Fruit fly (Drosophila melanogaster) whole organism, embryonic: ENCODE data around the gene Wnt6.
A peak's percentile ranks its signal among the peaks of the same experiment; 100 is the strongest.

ENCODE experiments used
- Awh ChIP-seq: fragments of 200-800 bp; sonication (Bioruptor generic); IDR thresholded peaks from 2 replicates; pipeline ENCODE4, ENCODE4 v1.3.6; 2022; ENCODE audit warnings: missing biosample characterization, missing genetic modification characterization
- B-H1 ChIP-seq: fragments of 200-800 bp; sonication (Bioruptor generic); IDR thresholded peaks from 3 replicates; pipeline ENCODE4 v1.3.6; 2022; ENCODE audit warnings: missing biosample characterization, missing genetic modification characterization
- CG11456 ChIP-seq: fragments of 200-800 bp; sonication (Bioruptor generic); IDR thresholded peaks from 3 replicates; pipeline ENCODE4 v1.3.6; 2022; ENCODE audit warnings: missing biosample characterization, missing genetic modification characterization
- CG12155 ChIP-seq: fragments of 200-800 bp; sonication (Bioruptor generic); optimal IDR thresholded peaks from 3 replicates; lab custom pipeline; 2016; ENCODE audit warnings: missing biosample characterization, missing genetic modification characterization
- CG13894 ChIP-seq: fragments of 200-800 bp; sonication (Bioruptor generic); optimal IDR thresholded peaks from 3 replicates; lab custom pipeline; 2018; ENCODE audit warnings: missing biosample characterization, mild to moderate bottlenecking, missing genetic modification characterization, moderate library complexity
- CG14441 ChIP-seq: fragments of 200-800 bp; sonication (Bioruptor generic); IDR thresholded peaks from 2 replicates; pipeline ENCODE4 v1.3.6; 2022; ENCODE audit warnings: missing biosample characterization, missing genetic modification characterization
- CG1602 ChIP-seq: fragments of 200-800 bp; sonication (Bioruptor generic); optimal IDR thresholded peaks from 3 replicates; lab custom pipeline; 2016; ENCODE audit warnings: missing biosample characterization, missing genetic modification characterization
- CG1647 ChIP-seq: fragments of 200-800 bp; sonication (Bioruptor generic); optimal IDR thresholded peaks from 3 replicates; lab custom pipeline; 2016; ENCODE audit warnings: missing biosample characterization, missing genetic modification characterization
- CG16813 ChIP-seq: fragments of 200-800 bp; sonication (Bioruptor generic); IDR thresholded peaks from 3 replicates; pipeline ENCODE4 v1.3.6; 2022; ENCODE audit warnings: missing biosample characterization, missing genetic modification characterization; ENCODE audit not compliant: partially characterized antibody
- CG17186 ChIP-seq: fragments of 200-800 bp; sonication (Bioruptor generic); optimal IDR thresholded peaks from 3 replicates; lab custom pipeline; 2017; ENCODE audit warnings: missing biosample characterization, missing genetic modification reagents, missing genetic modification characterization
- CG17568 ChIP-seq: fragments of 200-800 bp; sonication (Bioruptor generic); optimal IDR thresholded peaks from 2 replicates; lab custom pipeline; 2018; ENCODE audit warnings: missing biosample characterization, mild to moderate bottlenecking, missing genetic modification characterization, moderate library complexity
- CG2889 ChIP-seq: fragments of 200-800 bp; sonication (Bioruptor generic); IDR thresholded peaks from 3 replicates; pipeline ENCODE4 v1.3.6; 2022; ENCODE audit warnings: missing biosample characterization, missing genetic modification characterization
- CG30020 ChIP-seq: fragments of 200-800 bp; optimal IDR thresholded peaks from 2 replicates; lab custom pipeline; 2019; ENCODE audit warnings: missing biosample characterization, mild to moderate bottlenecking, missing genetic modification characterization, moderate library complexity
- CG6175 ChIP-seq: fragments of 200-800 bp; sonication (Bioruptor generic); IDR thresholded peaks from 3 replicates; pipeline ENCODE4 v1.3.6; 2022; ENCODE audit warnings: missing biosample characterization, missing genetic modification characterization
- CG6689 ChIP-seq: fragments of 200-800 bp; sonication (Bioruptor generic); IDR thresholded peaks from 2 replicates; pipeline ENCODE4 v1.3.6; 2022; ENCODE audit warnings: missing biosample characterization, missing genetic modification characterization
- CG6791 ChIP-seq: fragments of 200-800 bp; sonication (Bioruptor generic); IDR thresholded peaks from 3 replicates; pipeline ENCODE4 v1.3.6; 2022; ENCODE audit warnings: missing biosample characterization, missing genetic modification characterization; ENCODE audit not compliant: partially characterized antibody
- CG7786 ChIP-seq: fragments of 200-800 bp; sonication (Bioruptor generic); optimal IDR thresholded peaks from 2 replicates; lab custom pipeline; 2016; ENCODE audit warnings: missing biosample characterization, missing genetic modification characterization
- CG8290 ChIP-seq, 3 experiments: fragments of 200-800 bp; sonication (Bioruptor generic); optimal IDR thresholded peaks; 2 replicates each; lab custom pipeline; 2016 to 2019; ENCODE audit warnings: missing biosample characterization in 3 of 3, missing genetic modification characterization in 3 of 3, mild to moderate bottlenecking in 2 of 3, moderate library complexity in 1 of 3
- CG8359 ChIP-seq: fragments of 200-800 bp; sonication (Bioruptor generic); optimal IDR thresholded peaks from 2 replicates; lab custom pipeline; 2017; ENCODE audit warnings: missing biosample characterization, mild to moderate bottlenecking, missing genetic modification characterization, borderline replicate concordance
- CG8765 ChIP-seq: fragments of 200-800 bp; sonication (Bioruptor generic); IDR thresholded peaks from 2 replicates; pipeline ENCODE4 v1.3.6; 2022; ENCODE audit warnings: missing biosample characterization, missing genetic modification characterization
- CG9727 ChIP-seq: fragments of 200-800 bp; sonication (Bioruptor generic); optimal IDR thresholded peaks from 3 replicates; lab custom pipeline; 2017; ENCODE audit warnings: missing biosample characterization, mild to moderate bottlenecking, missing genetic modification characterization
- CG9797 ChIP-seq: fragments of 200-800 bp; sonication (Bioruptor generic); optimal IDR thresholded peaks from 3 replicates; lab custom pipeline; 2018; ENCODE audit warnings: missing biosample characterization, mild to moderate bottlenecking, missing genetic modification characterization
- Dip3 ChIP-seq: fragments of 200-800 bp; sonication (Bioruptor generic); optimal IDR thresholded peaks from 3 replicates; lab custom pipeline; 2016; ENCODE audit warnings: missing biosample characterization, missing genetic modification characterization
- ERR ChIP-seq: fragments of 200-800 bp; sonication (Bioruptor generic); optimal IDR thresholded peaks from 2 replicates; lab custom pipeline; 2016; ENCODE audit warnings: missing biosample characterization, missing genetic modification characterization
- Eip74EF ChIP-seq, 2 experiments: fragments of 200-800 bp in 1 of 2; fragments of >200 bp in 1 of 2; sonication (Bioruptor generic) in 1 of 2; optimal IDR thresholded peaks; 2 replicates each; lab custom pipeline; 2017 to 2019; ENCODE audit warnings: missing biosample characterization in 2 of 2, missing genetic modification characterization in 2 of 2, mild to moderate bottlenecking in 1 of 2, moderate library complexity in 1 of 2
- Fer3 ChIP-seq: fragments of 200-800 bp; sonication (Bioruptor generic); optimal IDR thresholded peaks from 2 replicates; lab custom pipeline; 2018; ENCODE audit warnings: missing biosample characterization, mild to moderate bottlenecking, missing genetic modification characterization, moderate library complexity
- Gsc ChIP-seq: fragments of 200-800 bp; sonication (Bioruptor generic); IDR thresholded peaks from 2 replicates; pipeline ENCODE4 v1.3.6; 2022; ENCODE audit warnings: missing biosample characterization, missing genetic modification characterization
- H15 ChIP-seq: fragments of 200-800 bp; sonication (Bioruptor generic); IDR thresholded peaks from 3 replicates; pipeline ENCODE4 v1.3.6; 2022; ENCODE audit warnings: missing biosample characterization, missing genetic modification characterization
- HLH3B ChIP-seq: fragments of 200-800 bp; sonication (Bioruptor generic); IDR thresholded peaks from 2 replicates; pipeline ENCODE4 v1.3.6; 2022; ENCODE audit warnings: missing biosample characterization, missing genetic modification characterization
- Kr ChIP-seq: fragments of 200-800 bp; sonication (Bioruptor generic); optimal IDR thresholded peaks from 2 replicates; lab custom pipeline; 2017; ENCODE audit warnings: missing biosample characterization, mild to moderate bottlenecking, missing genetic modification characterization
- Mrtf ChIP-seq: fragments of 200-800 bp; sonication (Bioruptor generic); IDR thresholded peaks from 3 replicates; pipeline ENCODE4 v1.3.6; 2022; ENCODE audit warnings: missing biosample characterization, missing genetic modification characterization
- Myb ChIP-seq: fragments of 200-800 bp; sonication (Bioruptor generic); optimal IDR thresholded peaks from 2 replicates; lab custom pipeline; 2016; ENCODE audit warnings: missing biosample characterization, missing genetic modification characterization
- Nf-YA ChIP-seq: fragments of 200-800 bp; sonication (Bioruptor generic); IDR thresholded peaks from 2 replicates; pipeline ENCODE4 v1.3.6; 2022; ENCODE audit warnings: missing biosample characterization, missing genetic modification characterization
- Tbp ChIP-seq: fragments of >200 bp; optimal IDR thresholded peaks from 2 replicates; lab custom pipeline; 2018; ENCODE audit warnings: missing biosample characterization, missing genetic modification characterization
- Vsx1 ChIP-seq: fragments of 200-800 bp; sonication (Bioruptor generic); optimal IDR thresholded peaks from 2 replicates; lab custom pipeline; 2017; ENCODE audit warnings: missing biosample characterization, mild to moderate bottlenecking, missing genetic modification characterization, missing genetic modification reagents
- ab ChIP-seq: fragments of 200-800 bp; sonication (Bioruptor generic); optimal IDR thresholded peaks from 2 replicates; lab custom pipeline; 2016; ENCODE audit warnings: missing biosample characterization, missing genetic modification characterization
- al ChIP-seq: fragments of 200-800 bp; sonication (Bioruptor generic); IDR thresholded peaks from 2 replicates; pipeline ENCODE4 v1.3.6; 2022; ENCODE audit warnings: missing biosample characterization, missing genetic modification characterization
- bigmax ChIP-seq: fragments of 200-800 bp; sonication (Bioruptor generic); optimal IDR thresholded peaks from 2 replicates; lab custom pipeline; 2018; ENCODE audit warnings: missing biosample characterization, mild to moderate bottlenecking, missing genetic modification characterization
- cas ChIP-seq: fragments of 200-800 bp; sonication (Bioruptor generic); IDR thresholded peaks from 2 replicates; pipeline ENCODE4 v1.3.6; 2022; ENCODE audit warnings: missing biosample characterization, missing genetic modification characterization
- fu2 ChIP-seq: fragments of 200-800 bp; sonication (Bioruptor generic); optimal IDR thresholded peaks from 2 replicates; lab custom pipeline; 2016; ENCODE audit warnings: missing biosample characterization, missing genetic modification characterization
- lab ChIP-seq: fragments of 200-800 bp; sonication (Bioruptor generic); optimal IDR thresholded peaks from 3 replicates; lab custom pipeline; 2017; ENCODE audit warnings: missing biosample characterization, missing genetic modification characterization, mild to moderate bottlenecking, moderate library complexity, missing genetic modification reagents
- pb ChIP-seq: fragments of 200-800 bp; sonication (Bioruptor generic); optimal IDR thresholded peaks from 3 replicates; lab custom pipeline; 2016; ENCODE audit warnings: missing biosample characterization, missing genetic modification characterization
- row ChIP-seq: fragments of 200-800 bp; sonication (Bioruptor generic); IDR thresholded peaks from 3 replicates; pipeline ENCODE4 v1.3.6; 2022; ENCODE audit warnings: missing biosample characterization, missing genetic modification characterization
- scrt ChIP-seq: fragments of 200-800 bp; sonication (Bioruptor generic); optimal IDR thresholded peaks from 2 replicates; lab custom pipeline; 2018; ENCODE audit warnings: missing biosample characterization, mild to moderate bottlenecking, missing genetic modification characterization, moderate library complexity
- sisA ChIP-seq: fragments of 200-800 bp; sonication (Bioruptor generic); IDR thresholded peaks from 2 replicates; pipeline ENCODE4 v1.3.6; 2022; ENCODE audit warnings: missing biosample characterization, missing genetic modification characterization
- stwl ChIP-seq: fragments of 200-800 bp; sonication (Bioruptor generic); optimal IDR thresholded peaks from 3 replicates; lab custom pipeline; 2018; ENCODE audit warnings: missing biosample characterization, mild to moderate bottlenecking, missing genetic modification characterization, moderate library complexity
- tna ChIP-seq: fragments of 200-800 bp; sonication (Bioruptor generic); IDR thresholded peaks from 2 replicates; pipeline ENCODE4 v1.3.6; 2022; ENCODE audit warnings: missing biosample characterization, missing genetic modification characterization; ENCODE audit not compliant: partially characterized antibody
- tup ChIP-seq: fragments of 200-800 bp; sonication (Bioruptor generic); optimal IDR thresholded peaks from 2 replicates; lab custom pipeline; 2016; ENCODE audit warnings: missing biosample characterization, mild to moderate bottlenecking, missing genetic modification characterization, moderate library complexity
- vnd ChIP-seq: fragments of 200-800 bp; sonication (Bioruptor generic); IDR thresholded peaks from 3 replicates; pipeline ENCODE4 v1.3.6; 2022; ENCODE audit warnings: missing biosample characterization, missing genetic modification characterization; ENCODE audit not compliant: partially characterized antibody
- zfh1 ChIP-seq: fragments of 200-800 bp; sonication (Bioruptor generic); IDR thresholded peaks from 3 replicates; pipeline ENCODE4 v1.3.6; 2022; ENCODE audit warnings: missing biosample characterization, missing genetic modification characterization

Wnt6 gene

dm6 chr2L:7396962-7397361, 63.4 kb downstream of the Wnt6 start (continued):
- TF ChIP-seq tup (GFP tag; lab: Kevin White, UChicago) (no peak), CG7786 (peak; percentile 3), CG11456 (peak; percentile 74), ERR (GFP tag; lab: Kevin White, UChicago) (no peak), CG12155 (GFP tag; lab: Kevin White, UChicago) (peak; percentile 42), CG6689 (peak; percentile 73), CG8359 (GFP tag; lab: Kevin White, UChicago) (no peak), Kr (GFP tag; lab: Kevin White, UChicago) (no peak), Myb (GFP tag; lab: Kevin White, UChicago) (peak; percentile 11), CG30020 (tag; lab: Kevin White, UChicago) (no peak), Vsx1 (GFP tag; lab: Kevin White, UChicago) (no peak), CG6791 (GFP tag; lab: Robert Waterston, UW) (no peak), stwl (no peak), Eip74EF (GFP tag; optimal IDR thresholded peaks at IDR 0.05; lab: Kevin White, UChicago) (peak in 1 of 2 experiments; percentile 21), bigmax (GFP tag; lab: Kevin White, UChicago) (no peak), Awh (GFP tag; lab: Robert Waterston, UW) (peak; percentile 73; the same call in 1 of the 2 replicates), lab (GFP tag; lab: Kevin White, UChicago) (peak; percentile 89), CG17186 (GFP tag; lab: Kevin White, UChicago) (no peak), ab (no peak), pb (GFP tag; lab: Kevin White, UChicago) (no peak), cas (peak; percentile 66), scrt (GFP tag; lab: Kevin White, UChicago) (peak; percentile 48), H15 (GFP tag; lab: Robert Waterston, UW) (peak; percentile 63; the same call in 2 of the 3 replicates), Dip3 (GFP tag; lab: Kevin White, UChicago) (peak; percentile 19), CG9797 (GFP tag; lab: Kevin White, UChicago) (no peak), CG16813 (GFP tag; lab: Robert Waterston, UW) (no peak), CG14441 (GFP tag; lab: Robert Waterston, UW) (peak; percentile 84), sisA (GFP tag; lab: Robert Waterston, UW) (peak; percentile 62), B-H1 (GFP tag; lab: Robert Waterston, UW) (peak; percentile 63; the same call in 2 of the 3 replicates), CG6175 (GFP tag; lab: Robert Waterston, UW) (peak; percentile 67; the same call in 2 of the 3 replicates), Fer3 (tag; lab: Kevin White, UChicago) (peak; percentile 75), CG9727 (GFP tag; lab: Kevin White, UChicago) (peak; percentile 35), Mrtf (GFP tag; lab: Robert Waterston, UW) (peak; percentile 47; the same call in 1 of the 3 replicates), al (peak; percentile 64), Nf-YA (GFP tag; lab: Robert Waterston, UW) (0 out of 2 replicates have a peak, but pooled peaks have one; percentile 26), tna (GFP tag; lab: Robert Waterston, UW) (no peak), row (peak; percentile 80), vnd (GFP tag; lab: Robert Waterston, UW) (no peak), Gsc (no peak), CG1602 (GFP tag; lab: Kevin White, UChicago) (peak; percentile 42), CG8765 (GFP tag; lab: Robert Waterston, UW) (no peak), Tbp (no peak), zfh1 (GFP tag; lab: Robert Waterston, UW) (peak; percentile 57; the same call in 1 of the 3 replicates), fu2 (peak; percentile 14), CG17568 (GFP tag; lab: Kevin White, UChicago) (peak; percentile 11), CG2889 (no peak), CG1647 (no peak), CG13894 (tag; lab: Kevin White, UChicago) (peak; percentile 40), HLH3B (peak; percentile 79), CG8290 (GFP tag; optimal IDR thresholded peaks at IDR 0.05; lab: Kevin White, UChicago) (no peak), CG8290 (tag; optimal IDR thresholded peaks at IDR 0.05; lab: Kevin White, UChicago) (peak in 1 of 2 experiments; percentile 48)
